Worm (Caenorhabditis elegans) whole organism, young adult: ENCODE results near the gene F32D8.7.
A peak's percentile ranks its signal among the peaks of the same experiment; 100 is the strongest.

Source experiments
- B0019.2 ChIP-seq: fragments of 200-800 bp; sonication (Bioruptor generic); conservative IDR thresholded peaks from 2 replicates; pipeline ENCODE4 v1.3.6; 2022; ENCODE audit warnings: missing genetic modification reagents, missing genetic modification characterization, missing compliant biosample characterization
- B0336.3 ChIP-seq: fragments of 200-800 bp; sonication (Bioruptor generic); IDR thresholded peaks from 2 replicates; pipeline ENCODE4 v1.3.6; 2022; ENCODE audit warnings: missing genetic modification characterization, missing compliant biosample characterization
- F33H1.4 ChIP-seq: fragments of 200-800 bp; sonication (Bioruptor generic); IDR thresholded peaks from 2 replicates; pipeline ENCODE4 v1.3.6; 2022; ENCODE audit warnings: missing genetic modification reagents, missing genetic modification characterization, missing compliant biosample characterization
- F52B5.7 ChIP-seq: sonication (generic microtip); optimal IDR thresholded peaks from 2 replicates; lab custom pipeline; 2016; ENCODE audit warnings: mild to moderate bottlenecking, missing genetic modification characterization, missing compliant biosample characterization
- K11D2.4 ChIP-seq: fragments of 200-800 bp; sonication (Bioruptor generic); IDR thresholded peaks from 2 replicates; pipeline ENCODE4 v1.3.6; 2022; ENCODE audit warnings: missing genetic modification reagents, missing genetic modification characterization, missing compliant biosample characterization
- T26A5.8 ChIP-seq: sonication (generic microtip); optimal IDR thresholded peaks from 2 replicates; lab custom pipeline; 2016; ENCODE audit warnings: missing genetic modification characterization, missing compliant biosample characterization
- Y53G8AR.9 ChIP-seq: fragments of 200-800 bp; sonication (Bioruptor generic); conservative IDR thresholded peaks from 2 replicates; pipeline ENCODE4 v1.3.6; 2022; ENCODE audit warnings: missing genetic modification reagents, missing genetic modification characterization, missing compliant biosample characterization
- Y67H2A.10 ChIP-seq: fragments of 200-800 bp; sonication (Bioruptor generic); conservative IDR thresholded peaks from 2 replicates; pipeline ENCODE4 v1.3.6; 2022; ENCODE audit warnings: missing genetic modification reagents, missing genetic modification characterization, missing compliant biosample characterization
- Y79H2A.3 ChIP-seq: fragments of 200-800 bp; sonication (Bioruptor generic); conservative IDR thresholded peaks from 2 replicates; pipeline ENCODE4 v1.3.6; 2022; ENCODE audit warnings: missing genetic modification reagents, missing genetic modification characterization, missing compliant biosample characterization
- ama-1 ChIP-seq, 3 experiments: fragments of 150-350 bp in 1 of 3; sonication (generic microtip) in 2 of 3; optimal IDR thresholded peaks; 2 replicates each; lab custom pipeline; 2014 to 2018; ENCODE audit warnings: missing biosample characterization in 2 of 3, missing genetic modification characterization in 2 of 3, missing genetic modification reagents in 2 of 3
- atf-7 ChIP-seq: sonication (generic microtip); optimal IDR thresholded peaks from 2 replicates; lab custom pipeline; 2017; ENCODE audit warnings: mild to moderate bottlenecking, missing genetic modification characterization, missing compliant biosample characterization
- athp-1 ChIP-seq: sonication (generic microtip); optimal IDR thresholded peaks from 2 replicates; lab custom pipeline; 2017; ENCODE audit warnings: mild to moderate bottlenecking, missing genetic modification characterization, missing compliant biosample characterization
- attf-6 ChIP-seq: fragments of 200-800 bp; sonication (Bioruptor generic); IDR thresholded peaks from 2 replicates; pipeline ENCODE4 v1.3.6; 2022; ENCODE audit warnings: missing genetic modification reagents, missing genetic modification characterization, missing compliant biosample characterization
- ccch-3 ChIP-seq: fragments of 200-800 bp; sonication (Bioruptor generic); optimal IDR thresholded peaks from 2 replicates; lab custom pipeline; 2018; ENCODE audit warnings: mild to moderate bottlenecking, missing genetic modification characterization, missing compliant biosample characterization
- cebp-1 ChIP-seq, 2 experiments: fragments of 200-800 bp in 1 of 2; sonication (Bioruptor generic) in 1 of 2; sonication (generic microtip) in 1 of 2; IDR thresholded peaks in 1 of 2; optimal IDR thresholded peaks in 1 of 2; 2 replicates each; pipeline versions ENCODE4 v1.3.6 to Lab custom; 2017 to 2022; ENCODE audit warnings: missing compliant biosample characterization in 2 of 2, missing genetic modification characterization in 2 of 2, mild to moderate bottlenecking in 1 of 2, missing genetic modification reagents in 1 of 2, moderate library complexity in 1 of 2
- ceh-27 ChIP-seq: fragments of 200-800 bp; sonication (Bioruptor generic); optimal IDR thresholded peaks from 2 replicates; lab custom pipeline; 2018; ENCODE audit warnings: mild to moderate bottlenecking, missing genetic modification characterization, moderate library complexity, missing compliant biosample characterization
- ceh-58 ChIP-seq: fragments of 200-800 bp; sonication (Bioruptor generic); IDR thresholded peaks from 2 replicates; pipeline ENCODE4 v1.3.6; 2022; ENCODE audit warnings: missing genetic modification characterization, missing compliant biosample characterization
- chd-7 ChIP-seq: sonication (generic microtip); optimal IDR thresholded peaks from 2 replicates; lab custom pipeline; 2016; ENCODE audit warnings: mild to moderate bottlenecking, missing genetic modification characterization, moderate library complexity, missing compliant biosample characterization
- dox-1 ChIP-seq: fragments of 200-800 bp; sonication (Bioruptor generic); IDR thresholded peaks from 2 replicates; pipeline ENCODE4 v1.3.6; 2022; ENCODE audit warnings: missing genetic modification reagents, missing genetic modification characterization, missing compliant biosample characterization
- dpl-1 ChIP-seq: fragments of 150-350 bp; optimal IDR thresholded peaks from 2 replicates; lab custom pipeline; 2014; ENCODE audit warnings: missing biosample characterization, missing genetic modification reagents, missing genetic modification characterization
- efl-1 ChIP-seq: fragments of 150-350 bp; optimal IDR thresholded peaks from 2 replicates; lab custom pipeline; 2014; ENCODE audit warnings: missing biosample characterization, missing genetic modification reagents, missing genetic modification characterization
- fkh-3 ChIP-seq: sonication (generic microtip); optimal IDR thresholded peaks from 2 replicates; lab custom pipeline; 2016; ENCODE audit warnings: mild to moderate bottlenecking, missing genetic modification characterization, missing compliant biosample characterization
- gei-17 ChIP-seq: fragments of 200-800 bp; sonication (Bioruptor generic); optimal IDR thresholded peaks from 2 replicates; lab custom pipeline; 2018; ENCODE audit warnings: mild to moderate bottlenecking, missing genetic modification characterization, missing compliant biosample characterization
- hlh-26 ChIP-seq: fragments of 200-800 bp; sonication (Bioruptor generic); conservative IDR thresholded peaks from 2 replicates; pipeline ENCODE4 v1.3.6; 2022; ENCODE audit warnings: missing genetic modification reagents, missing genetic modification characterization, missing compliant biosample characterization
- hmg-1.2 ChIP-seq: fragments of 200-800 bp; sonication (Bioruptor generic); IDR thresholded peaks from 2 replicates; pipeline ENCODE4 v1.3.6; 2022; ENCODE audit warnings: missing genetic modification reagents, missing genetic modification characterization, missing compliant biosample characterization
- let-526 ChIP-seq: fragments of 200-800 bp; sonication (Bioruptor generic); IDR thresholded peaks from 2 replicates; pipeline ENCODE4 v1.3.6; 2022; ENCODE audit warnings: missing genetic modification reagents, missing genetic modification characterization, missing compliant biosample characterization
- lin-35 ChIP-seq, 3 experiments: fragments of 150-350 bp in 2 of 3; sonication (generic microtip) in 1 of 3; optimal IDR thresholded peaks; 2 replicates each; lab custom pipeline; 2014 to 2018; ENCODE audit warnings: missing biosample characterization in 3 of 3, missing genetic modification characterization in 3 of 3, missing genetic modification reagents in 3 of 3
- lsy-27 ChIP-seq: sonication (generic microtip); optimal IDR thresholded peaks from 2 replicates; lab custom pipeline; 2017; ENCODE audit warnings: missing genetic modification characterization, mild to moderate bottlenecking, missing compliant biosample characterization, antibody characterized with exemption, missing genotype, borderline replicate concordance; ENCODE audit not compliant: insufficient read depth
- mes-4 ChIP-seq: sonication (generic microtip); optimal IDR thresholded peaks from 2 replicates; lab custom pipeline; 2016; ENCODE audit warnings: missing genotype, missing genetic modification characterization, missing compliant biosample characterization
- nfyb-1 ChIP-seq: fragments of 200-800 bp; sonication (Bioruptor generic); IDR thresholded peaks from 2 replicates; pipeline ENCODE4 v1.3.6; 2022; ENCODE audit warnings: missing genetic modification reagents, missing genetic modification characterization, missing compliant biosample characterization
- nhr-120 ChIP-seq: fragments of 200-800 bp; sonication (Bioruptor generic); IDR thresholded peaks from 2 replicates; pipeline ENCODE4 v1.3.6; 2022; ENCODE audit warnings: missing genetic modification characterization, missing compliant biosample characterization
- nhr-80 ChIP-seq: sonication (generic microtip); optimal IDR thresholded peaks from 2 replicates; lab custom pipeline; 2016; ENCODE audit warnings: missing genetic modification characterization, missing compliant biosample characterization
- rcor-1 ChIP-seq: fragments of 200-800 bp; sonication (Bioruptor generic); IDR thresholded peaks from 2 replicates; pipeline ENCODE4 v1.3.6; 2022; ENCODE audit warnings: missing genetic modification reagents, missing genetic modification characterization, missing compliant biosample characterization
- repo-1 ChIP-seq: sonication (generic microtip); optimal IDR thresholded peaks from 2 replicates; lab custom pipeline; 2017; ENCODE audit warnings: mild to moderate bottlenecking, missing genetic modification characterization, missing compliant biosample characterization
- rpc-1 ChIP-seq, 2 experiments: fragments of 150-350 bp in 1 of 2; sonication (generic microtip) in 1 of 2; optimal IDR thresholded peaks; 2 replicates each; lab custom pipeline; 2014 to 2018; ENCODE audit warnings: missing biosample characterization in 1 of 2, missing genetic modification characterization in 1 of 2, missing genetic modification reagents in 1 of 2, missing genotype in 1 of 2
- sea-2 ChIP-seq: fragments of 200-800 bp; sonication (Bioruptor generic); IDR thresholded peaks from 2 replicates; pipeline ENCODE4 v1.3.6; 2022; ENCODE audit warnings: missing genetic modification characterization, missing compliant biosample characterization
- snpc-4 ChIP-seq, 5 experiments: fragments of 150-350 bp in 1 of 5; sonication (generic microtip) in 4 of 5; optimal IDR thresholded peaks; 2 replicates each; lab custom pipeline; 2014 to 2018; ENCODE audit warnings: missing genetic modification characterization in 5 of 5, missing biosample characterization in 3 of 5, antibody characterized with exemption in 2 of 5, mild to moderate bottlenecking in 2 of 5, missing compliant biosample characterization in 2 of 5, missing genotype in 2 of 5, moderate library complexity in 2 of 5, missing genetic modification reagents in 1 of 5
- sptf-2 ChIP-seq: fragments of 200-800 bp; sonication (Bioruptor generic); optimal IDR thresholded peaks from 2 replicates; lab custom pipeline; 2018; ENCODE audit warnings: mild to moderate bottlenecking, missing genetic modification characterization, missing compliant biosample characterization
- tbx-9 ChIP-seq: sonication (generic microtip); optimal IDR thresholded peaks from 2 replicates; lab custom pipeline; 2016; ENCODE audit warnings: borderline replicate concordance, missing genetic modification characterization, inconsistent platforms, missing compliant biosample characterization
- unc-62 ChIP-seq: fragments of 150-350 bp; optimal IDR thresholded peaks from 2 replicates; lab custom pipeline; 2014; ENCODE audit warnings: missing biosample characterization, missing genetic modification reagents, missing genetic modification characterization
- zim-3 ChIP-seq: sonication (generic microtip); optimal IDR thresholded peaks from 2 replicates; lab custom pipeline; 2017; ENCODE audit warnings: mild to moderate bottlenecking, missing genetic modification characterization, moderate library complexity, missing compliant biosample characterization
- ztf-18 ChIP-seq: sonication (generic microtip); optimal IDR thresholded peaks from 2 replicates; lab custom pipeline; 2016; ENCODE audit warnings: missing genotype, mild to moderate bottlenecking, missing genetic modification characterization, missing compliant biosample characterization

F32D8.7 gene

ce11 chrV:10897172-10897571, 1.1 kb upstream of the F32D8.7 start (continued):
- peak; percentile 97 for TF ChIP-seq chd-7 (tag; lab: Kevin White, UChicago)
- TF ChIP-seq lin-35 (GFP tag; optimal IDR thresholded peaks at IDR 0.05; lab: Kevin White, UChicago): peak; percentile 94 to 99 (median 99)
- TF ChIP-seq ceh-58 (GFP tag; lab: Robert Waterston, UW): 0 out of 2 replicates have a peak, but pooled peaks have one; percentile 33
- TF ChIP-seq dox-1: peak; percentile 99
- peak; percentile 95 for TF ChIP-seq let-526 (GFP tag; lab: Robert Waterston, UW)
- TF ChIP-seq hlh-26 (GFP tag; lab: Robert Waterston, UW): no peak
- TF ChIP-seq lsy-27 (tag; lab: Kevin White, UChicago): no peak
- TF ChIP-seq ztf-18 (tag; lab: Kevin White, UChicago): peak; percentile 85
- peak; percentile 93 for TF ChIP-seq repo-1 (tag; lab: Kevin White, UChicago)
- peak; percentile 96 for TF ChIP-seq K11D2.4 (GFP tag; lab: Robert Waterston, UW)
- TF ChIP-seq F52B5.7: peak; percentile 87
- no peak for TF ChIP-seq tbx-9 (tag; lab: Kevin White, UChicago)
- TF ChIP-seq fkh-3 (tag; lab: Kevin White, UChicago): no peak
- peak; percentile 96 for TF ChIP-seq atf-7 (tag; lab: Kevin White, UChicago)
- peak; percentile 79 for TF ChIP-seq ccch-3 (GFP tag; lab: Kevin White, UChicago)

ce11 chrV:10898629-10899028, 394 bp downstream of the F32D8.7 start:
- no peak for TF ChIP-seq B0336.3 (GFP tag; lab: Robert Waterston, UW)
- TF ChIP-seq ccch-3 (GFP tag; lab: Kevin White, UChicago): no peak
- no peak for TF ChIP-seq athp-1 (tag; lab: Kevin White, UChicago)
- no peak for TF ChIP-seq hlh-26 (GFP tag; lab: Robert Waterston, UW)
- no peak for TF ChIP-seq zim-3 (tag; lab: Kevin White, UChicago)
- TF ChIP-seq Y67H2A.10 (GFP tag; lab: Robert Waterston, UW): no peak
- TF ChIP-seq ceh-27 (GFP tag; lab: Kevin White, UChicago): no peak
- TF ChIP-seq Y79H2A.3 (GFP tag; lab: Robert Waterston, UW): no peak
- no peak for TF ChIP-seq mes-4
- TF ChIP-seq F52B5.7: no peak
- TF ChIP-seq rcor-1 (GFP tag; lab: Robert Waterston, UW): no peak
- no peak for TF ChIP-seq let-526 (GFP tag; lab: Robert Waterston, UW)
- no peak for TF ChIP-seq attf-6 (GFP tag; lab: Robert Waterston, UW)
- no peak for TF ChIP-seq ama-1 (optimal IDR thresholded peaks at IDR 0.05; lab: Kevin White, UChicago)
- no peak for TF ChIP-seq ama-1 (GFP tag; optimal IDR thresholded peaks at IDR 0.05; lab: Kevin White, UChicago)
- TF ChIP-seq F33H1.4 (GFP tag; lab: Robert Waterston, UW): no peak
- TF ChIP-seq sptf-2 (GFP tag; lab: Kevin White, UChicago): no peak
- TF ChIP-seq fkh-3 (tag; lab: Kevin White, UChicago): no peak

- peak; percentile 50 for TF ChIP-seq nhr-80 (tag; lab: Kevin White, UChicago)
- no peak for TF ChIP-seq T26A5.8 (tag; lab: Kevin White, UChicago)
Measured at ce11 chrV:10901125-10901524, 2.9 kb downstream of the F32D8.7 start, which contains the start of gene spp-16. spp-16 (minus strand) TSS chrV:10901303.

ce11 chrV:10902682-10903081, 4.4 kb downstream of the F32D8.7 start, which contains the start of gene F32D8.8:
F32D8.8 (minus strand) TSS chrV:10902782.
- TF ChIP-seq unc-62 (GFP tag; lab: Kevin White, UChicago): no peak
- TF ChIP-seq Y53G8AR.9 (GFP tag; lab: Robert Waterston, UW): no peak
- no peak for TF ChIP-seq dpl-1 (GFP tag; lab: Kevin White, UChicago)
- TF ChIP-seq nfyb-1 (GFP tag; lab: Robert Waterston, UW): no peak
- TF ChIP-seq efl-1 (GFP tag; lab: Kevin White, UChicago): no peak
- no peak for TF ChIP-seq gei-17 (GFP tag; lab: Kevin White, UChicago)
- TF ChIP-seq ccch-3 (GFP tag; lab: Kevin White, UChicago): no peak
- no peak for TF ChIP-seq hmg-1.2
- no peak for TF ChIP-seq cebp-1 (GFP tag; IDR thresholded peaks at IDR 0.05; lab: Robert Waterston, UW)
- no peak for TF ChIP-seq cebp-1 (tag; optimal IDR thresholded peaks at IDR 0.05; lab: Kevin White, UChicago)
- TF ChIP-seq rpc-1 (optimal IDR thresholded peaks at IDR 0.05; lab: Kevin White, UChicago): no peak
- TF ChIP-seq rpc-1 (tag; optimal IDR thresholded peaks at IDR 0.05; lab: Kevin White, UChicago): no peak
- TF ChIP-seq B0019.2: no peak
- no peak for TF ChIP-seq chd-7 (tag; lab: Kevin White, UChicago)
- no peak for TF ChIP-seq fkh-3 (tag; lab: Kevin White, UChicago)
- TF ChIP-seq nhr-120 (GFP tag; lab: Robert Waterston, UW): no peak
- no peak for TF ChIP-seq sea-2
- TF ChIP-seq snpc-4 (GFP tag; optimal IDR thresholded peaks at IDR 0.05; lab: Kevin White, UChicago): no peak
- TF ChIP-seq snpc-4 (tag; optimal IDR thresholded peaks at IDR 0.05; lab: Kevin White, UChicago): no peak
